Worm (Caenorhabditis elegans) whole organism, L3 larva: Measurements from ENCODE around the gene C23G10.2.

Experiments
- R02D3.7 ChIP-seq: fragments of 150-350 bp; optimal IDR thresholded peaks from 2 replicates; lab custom pipeline; 2014; ENCODE audit warnings: missing biosample characterization, missing genetic modification characterization
- ZK546.5 ChIP-seq: sonication (generic microtip); optimal IDR thresholded peaks from 2 replicates; lab custom pipeline; 2017; ENCODE audit warnings: missing biosample characterization, missing genetic modification characterization
- aly-2 ChIP-seq: fragments of 150-350 bp; optimal IDR thresholded peaks from 2 replicates; lab custom pipeline; 2014; ENCODE audit warnings: missing biosample characterization, missing genetic modification characterization
- ama-1 ChIP-seq: fragments of 150-350 bp; optimal IDR thresholded peaks from 2 replicates; lab custom pipeline; 2018
- ceh-16 ChIP-seq: sonication (generic microtip); optimal IDR thresholded peaks from 2 replicates; lab custom pipeline; 2017; ENCODE audit warnings: missing biosample characterization, missing genetic modification characterization
- ceh-82 ChIP-seq: fragments of 150-350 bp; optimal IDR thresholded peaks from 2 replicates; lab custom pipeline; 2014; ENCODE audit warnings: missing biosample characterization, missing genetic modification characterization
- daf-12 ChIP-seq: fragments of 150-350 bp; optimal IDR thresholded peaks from 2 replicates; lab custom pipeline; 2014; ENCODE audit warnings: missing biosample characterization, missing genetic modification reagents, missing genetic modification characterization
- egl-5 ChIP-seq: fragments of 150-350 bp; optimal IDR thresholded peaks from 2 replicates; lab custom pipeline; 2017; ENCODE audit warnings: missing biosample characterization, missing genetic modification reagents, missing genetic modification characterization, inconsistent platforms
- elt-1 ChIP-seq: fragments of 150-350 bp; optimal IDR thresholded peaks from 2 replicates; lab custom pipeline; 2014; ENCODE audit warnings: missing biosample characterization, missing genetic modification characterization
- elt-2 ChIP-seq: sonication (generic microtip); optimal IDR thresholded peaks from 2 replicates; lab custom pipeline; 2016; ENCODE audit warnings: missing genetic modification reagents, mild to moderate bottlenecking, missing genetic modification characterization, missing compliant biosample characterization
- elt-3 ChIP-seq, 3 experiments: fragments of 150-350 bp in 1 of 3; sonication (generic microtip) in 2 of 3; optimal IDR thresholded peaks; 2 replicates in 2 of 3; 4 replicates in 1 of 3; lab custom pipeline; 2014 to 2017; ENCODE audit warnings: missing biosample characterization in 3 of 3, missing genetic modification characterization in 3 of 3
- eor-1 ChIP-seq, 2 experiments: fragments of 150-350 bp; optimal IDR thresholded peaks; 2 replicates each; lab custom pipeline; 2014 to 2018; ENCODE audit warnings: missing biosample characterization in 2 of 2, missing genetic modification characterization in 2 of 2
- fkh-10 ChIP-seq: sonication (generic microtip); optimal IDR thresholded peaks from 2 replicates; lab custom pipeline; 2017; ENCODE audit warnings: missing biosample characterization, missing genetic modification reagents, missing genetic modification characterization
- fkh-2 ChIP-seq: fragments of 150-350 bp; optimal IDR thresholded peaks from 2 replicates; lab custom pipeline; 2014; ENCODE audit warnings: missing biosample characterization, missing genetic modification reagents, missing genetic modification characterization
- fos-1 ChIP-seq: fragments of 150-350 bp; optimal IDR thresholded peaks from 2 replicates; lab custom pipeline; 2014; ENCODE audit warnings: missing biosample characterization, missing genetic modification characterization
- hmg-11 ChIP-seq: sonication (generic microtip); optimal IDR thresholded peaks from 2 replicates; lab custom pipeline; 2016; ENCODE audit warnings: missing genetic modification characterization, missing compliant biosample characterization
- jun-1 ChIP-seq: fragments of 150-350 bp; optimal IDR thresholded peaks from 2 replicates; lab custom pipeline; 2014; ENCODE audit warnings: missing biosample characterization, missing genetic modification reagents, missing genetic modification characterization
- lin-15B ChIP-seq: fragments of 150-350 bp; optimal IDR thresholded peaks from 2 replicates; lab custom pipeline; 2014; ENCODE audit warnings: missing biosample characterization, missing genetic modification characterization
- lsy-12 ChIP-seq: sonication (generic microtip); optimal IDR thresholded peaks from 2 replicates; lab custom pipeline; 2016; ENCODE audit warnings: mild to moderate bottlenecking, missing genetic modification characterization, missing compliant biosample characterization
- mml-1 ChIP-seq: fragments of 150-350 bp; sonication (generic microtip); optimal IDR thresholded peaks from 3 replicates; lab custom pipeline; 2014; ENCODE audit warnings: missing biosample characterization, missing genetic modification characterization
- nhr-11 ChIP-seq: fragments of 150-350 bp; optimal IDR thresholded peaks from 2 replicates; lab custom pipeline; 2014; ENCODE audit warnings: missing biosample characterization, missing genetic modification characterization
- nhr-12 ChIP-seq: fragments of 150-350 bp; optimal IDR thresholded peaks from 2 replicates; lab custom pipeline; 2014; ENCODE audit warnings: missing biosample characterization, missing genetic modification characterization
- nhr-23 ChIP-seq: fragments of 150-350 bp; optimal IDR thresholded peaks from 2 replicates; lab custom pipeline; 2014; ENCODE audit warnings: missing biosample characterization, missing genetic modification reagents, missing genetic modification characterization
- nhr-237 ChIP-seq: fragments of 150-350 bp; optimal IDR thresholded peaks from 2 replicates; lab custom pipeline; 2014; ENCODE audit warnings: missing biosample characterization, missing genetic modification characterization
- nhr-25 ChIP-seq: sonication (generic microtip); optimal IDR thresholded peaks from 2 replicates; lab custom pipeline; 2017; ENCODE audit warnings: missing biosample characterization, missing genetic modification characterization
- nhr-28 ChIP-seq: fragments of 150-350 bp; optimal IDR thresholded peaks from 2 replicates; lab custom pipeline; 2014; ENCODE audit warnings: missing biosample characterization, missing genetic modification characterization
- nhr-43 ChIP-seq: sonication (generic microtip); optimal IDR thresholded peaks from 2 replicates; lab custom pipeline; 2016; ENCODE audit warnings: mild to moderate bottlenecking, missing genetic modification characterization, missing compliant biosample characterization; ENCODE audit not compliant: poor library complexity, severe bottlenecking
- nhr-67 ChIP-seq: fragments of 150-350 bp; optimal IDR thresholded peaks from 2 replicates; lab custom pipeline; 2014; ENCODE audit warnings: missing biosample characterization, missing genetic modification characterization
- nhr-76 ChIP-seq: fragments of 150-350 bp; sonication (generic microtip); optimal IDR thresholded peaks from 5 replicates; lab custom pipeline; 2014; ENCODE audit warnings: missing biosample characterization, missing genetic modification characterization
- nhr-77 ChIP-seq: fragments of 150-350 bp; optimal IDR thresholded peaks from 2 replicates; lab custom pipeline; 2014; ENCODE audit warnings: missing biosample characterization, missing genetic modification characterization
- pha-4 ChIP-seq: fragments of 150-350 bp; optimal IDR thresholded peaks from 2 replicates; lab custom pipeline; 2014; ENCODE audit warnings: missing biosample characterization, missing genetic modification reagents, missing genetic modification characterization
- pqm-1 ChIP-seq: fragments of 150-350 bp; optimal IDR thresholded peaks from 2 replicates; lab custom pipeline; 2017; ENCODE audit warnings: missing biosample characterization, missing genetic modification characterization, inconsistent platforms
- sea-2 ChIP-seq: fragments of 150-350 bp; sonication (generic microtip); optimal IDR thresholded peaks from 4 replicates; lab custom pipeline; 2014; ENCODE audit warnings: missing biosample characterization, missing genetic modification reagents, missing genetic modification characterization
- skn-1 ChIP-seq: fragments of 150-350 bp; optimal IDR thresholded peaks from 2 replicates; lab custom pipeline; 2014; ENCODE audit warnings: missing biosample characterization, missing genetic modification characterization
- snpc-4 ChIP-seq: fragments of 150-350 bp; optimal IDR thresholded peaks from 2 replicates; lab custom pipeline; 2014; ENCODE audit warnings: missing biosample characterization, missing genetic modification characterization
- tbx-2 ChIP-seq: sonication (generic microtip); optimal IDR thresholded peaks from 2 replicates; lab custom pipeline; 2016; ENCODE audit warnings: mild to moderate bottlenecking, missing genetic modification characterization, missing compliant biosample characterization
- unc-62 ChIP-seq: fragments of 150-350 bp; sonication (generic microtip); optimal IDR thresholded peaks from 4 replicates; lab custom pipeline; 2014; ENCODE audit warnings: missing biosample characterization, missing genetic modification reagents, missing genetic modification characterization
- zag-1 ChIP-seq: fragments of 150-350 bp; optimal IDR thresholded peaks from 2 replicates; lab custom pipeline; 2014; ENCODE audit warnings: missing biosample characterization, missing genetic modification characterization
- ztf-11 ChIP-seq: fragments of 150-350 bp; optimal IDR thresholded peaks from 2 replicates; lab custom pipeline; 2014; ENCODE audit warnings: missing biosample characterization, missing genetic modification characterization
- ztf-4 ChIP-seq: fragments of 150-350 bp; optimal IDR thresholded peaks from 2 replicates; lab custom pipeline; 2014; ENCODE audit warnings: missing biosample characterization, missing genetic modification characterization

C23G10.2 gene

DNA sequence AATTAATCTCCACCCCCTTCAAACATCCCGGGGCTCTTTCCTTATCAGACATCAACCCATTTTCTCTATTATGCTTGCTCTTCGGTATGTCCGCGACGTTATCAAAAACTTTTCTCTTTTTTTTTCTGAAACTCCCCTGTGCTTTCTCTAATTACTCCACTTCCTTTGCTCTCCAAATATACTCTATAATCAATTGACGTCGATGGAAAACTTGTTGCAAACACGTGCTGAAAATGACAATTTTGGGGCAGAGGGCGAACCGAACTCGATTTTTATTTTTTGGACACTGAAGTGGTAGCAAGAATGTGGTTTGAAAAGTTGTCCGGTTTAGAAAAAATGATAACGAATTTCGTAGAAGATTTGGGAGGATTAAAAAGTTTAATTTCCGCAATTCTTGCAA is 28.8 kb upstream of the C23G10.2 start (continued):
- TF ChIP-seq zag-1 (no peak), nhr-67 (tag; lab: Kevin White, UChicago) (no peak), nhr-28 (no peak), tbx-2 (no peak), nhr-43 (no peak)

ce11 chrIII:6180294-6180693 is 27.6 kb upstream of the C23G10.2 start:
- no peak for TF ChIP-seq ceh-82
- TF ChIP-seq nhr-12 (tag; lab: Kevin White, UChicago) = no peak
- peak; percentile 51 for TF ChIP-seq jun-1 (tag; lab: Kevin White, UChicago)
- no peak for TF ChIP-seq ZK546.5 (tag; lab: Kevin White, UChicago)
- no peak for TF ChIP-seq daf-12 (tag; lab: Kevin White, UChicago)
- no peak for TF ChIP-seq lin-15B (tag; lab: Kevin White, UChicago)
- no peak for TF ChIP-seq ceh-16 (tag; lab: Kevin White, UChicago)
- no peak for TF ChIP-seq elt-1 (tag; lab: Kevin White, UChicago)
- TF ChIP-seq hmg-11 (tag; lab: Kevin White, UChicago) = no peak
- no peak for TF ChIP-seq ama-1 (lab: Kevin White, UChicago)
- TF ChIP-seq ztf-4 (tag; lab: Kevin White, UChicago) = no peak
- TF ChIP-seq zag-1 = no peak
- no peak for TF ChIP-seq aly-2
- TF ChIP-seq ztf-11 (tag; lab: Kevin White, UChicago) = no peak
- no peak for TF ChIP-seq snpc-4 (tag; lab: Kevin White, UChicago)
- peak; percentile 96 for TF ChIP-seq elt-2 (tag; lab: Kevin White, UChicago)
- peak; percentile 55 for TF ChIP-seq pha-4 (tag; lab: Kevin White, UChicago)
- no peak for TF ChIP-seq elt-3 (tag; optimal IDR thresholded peaks at IDR 0.05; lab: Kevin White, UChicago)
- TF ChIP-seq pqm-1 = peak; percentile 87
- TF ChIP-seq nhr-77 (tag; lab: Kevin White, UChicago) = no peak
- TF ChIP-seq nhr-11 (tag; lab: Kevin White, UChicago) = no peak
- TF ChIP-seq nhr-28 = no peak
- no peak for TF ChIP-seq nhr-67 (tag; lab: Kevin White, UChicago)
- TF ChIP-seq fkh-2 (tag; lab: Kevin White, UChicago) = no peak
- peak; percentile 66 for TF ChIP-seq skn-1
- TF ChIP-seq nhr-23 = no peak
- TF ChIP-seq egl-5 = no peak
- TF ChIP-seq nhr-76 (tag; lab: Kevin White, UChicago) = no peak

- no peak for TF ChIP-seq fkh-10 (GFP tag; lab: Kevin White, UChicago)
- TF ChIP-seq nhr-77 (tag; lab: Kevin White, UChicago) = no peak
- TF ChIP-seq mml-1 = no peak
- TF ChIP-seq pqm-1 = no peak
- TF ChIP-seq snpc-4 (tag; lab: Kevin White, UChicago) = no peak
- TF ChIP-seq elt-3 (tag; optimal IDR thresholded peaks at IDR 0.05; lab: Kevin White, UChicago) = no peak
- TF ChIP-seq unc-62 (GFP tag; lab: Kevin White, UChicago) = no peak
- no peak for TF ChIP-seq aly-2
- TF ChIP-seq jun-1 (tag; lab: Kevin White, UChicago) = no peak
These were observed 24.7 kb upstream of the C23G10.2 start, which contains the start of gene nas-28 for ce11 chrIII:6183118-6183517. Gene nas-28 (minus strand): TSS chrIII:6183218.

DNA sequence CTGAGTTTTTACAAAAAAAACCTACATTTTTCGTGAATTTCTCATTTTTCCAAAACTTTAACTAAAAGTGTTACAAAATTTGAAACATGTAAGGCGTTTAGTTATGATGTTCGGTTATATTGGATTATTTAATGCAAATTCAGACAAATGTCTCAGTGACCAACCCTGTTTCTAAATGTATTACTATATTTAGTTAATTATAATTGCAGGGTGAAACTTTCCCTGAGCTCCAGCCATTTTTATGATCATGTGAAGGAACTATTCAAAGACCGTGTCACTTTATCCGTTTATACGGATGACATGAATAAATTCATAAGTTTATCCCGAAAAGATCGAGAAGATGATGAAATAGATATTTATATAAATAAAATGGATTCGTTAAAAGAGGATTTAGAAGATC is 17.1 kb upstream of the C23G10.2 start, which contains the start of gene C23G10.5:
Gene C23G10.5, plus strand, starts transcription at position 301 of the 400 bp plus-strand sequence.
- TF ChIP-seq eor-1 (tag; optimal IDR thresholded peaks at IDR 0.05; lab: Kevin White, UChicago) (no peak), elt-1 (tag; lab: Kevin White, UChicago) (no peak), aly-2 (no peak), ceh-82 (no peak), hmg-11 (tag; lab: Kevin White, UChicago) (no peak), elt-3 (tag; optimal IDR thresholded peaks at IDR 0.05; lab: Kevin White, UChicago) (no peak), pha-4 (tag; lab: Kevin White, UChicago) (no peak), jun-1 (tag; lab: Kevin White, UChicago) (no peak)

DNA sequence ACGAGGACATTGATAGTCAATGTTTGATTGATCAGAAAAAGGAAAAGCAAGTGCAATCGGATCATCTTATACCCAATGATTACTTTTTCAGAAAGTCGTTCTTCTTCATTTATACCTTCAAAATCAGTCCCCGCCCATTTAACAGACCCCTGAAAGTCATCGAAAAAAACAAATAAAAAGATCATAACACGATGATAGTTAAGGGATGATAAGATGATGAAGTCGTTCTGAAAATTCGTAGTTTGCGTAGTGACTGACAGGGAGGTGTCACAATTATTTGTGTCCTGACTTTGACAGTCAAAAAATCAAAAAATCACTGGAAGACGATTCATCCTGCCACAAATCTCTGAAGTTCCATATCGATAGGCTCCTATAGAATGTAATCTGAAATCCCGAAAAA is 13.4 kb upstream of the C23G10.2 start, which contains the start of gene ugt-66:
Gene ugt-66, minus strand, starts transcription at position 101 of the 400 bp plus-strand sequence.
- TF ChIP-seq sea-2 (GFP tag; lab: Kevin White, UChicago) (no peak), nhr-237 (tag; lab: Kevin White, UChicago) (no peak), nhr-76 (tag; lab: Kevin White, UChicago) (no peak), lin-15B (tag; lab: Kevin White, UChicago) (no peak), nhr-25 (tag; lab: Kevin White, UChicago) (no peak), fos-1 (tag; lab: Kevin White, UChicago) (no peak), snpc-4 (tag; lab: Kevin White, UChicago) (no peak), elt-2 (tag; lab: Kevin White, UChicago) (no peak), fkh-2 (tag; lab: Kevin White, UChicago) (no peak), nhr-11 (tag; lab: Kevin White, UChicago) (no peak), ZK546.5 (tag; lab: Kevin White, UChicago) (no peak), lsy-12 (tag; lab: Kevin White, UChicago) (no peak), eor-1 (tag; optimal IDR thresholded peaks at IDR 0.05; lab: Kevin White, UChicago) (no peak), ceh-16 (tag; lab: Kevin White, UChicago) (no peak), pqm-1 (no peak), R02D3.7 (tag; lab: Kevin White, UChicago) (no peak), nhr-23 (no peak), pha-4 (tag; lab: Kevin White, UChicago) (no peak), aly-2 (no peak)
